Worm (Caenorhabditis elegans) whole organism, late embryonic: ENCODE measurements around the gene F59B2.13.

ENCODE experiments used
- C38D4.7 ChIP-seq: fragments of 200-800 bp; sonication (Bioruptor generic); optimal IDR thresholded peaks from 2 replicates; lab custom pipeline; 2018; ENCODE audit warnings: mild to moderate bottlenecking, missing genetic modification characterization, moderate library complexity, missing compliant biosample characterization
- ama-1 ChIP-seq: fragments of 150-350 bp; optimal IDR thresholded peaks from 2 replicates; lab custom pipeline; 2014
- dmd-4 ChIP-seq: sonication (generic microtip); optimal IDR thresholded peaks from 2 replicates; lab custom pipeline; 2016; ENCODE audit warnings: borderline replicate concordance, missing genetic modification characterization, missing compliant biosample characterization
- ets-4 ChIP-seq: sonication (generic microtip); optimal IDR thresholded peaks from 2 replicates; lab custom pipeline; 2016; ENCODE audit warnings: missing genetic modification characterization, missing compliant biosample characterization
- hlh-13 ChIP-seq: fragments of 200-800 bp; sonication (Bioruptor generic); optimal IDR thresholded peaks from 2 replicates; lab custom pipeline; 2018; ENCODE audit warnings: mild to moderate bottlenecking, missing genetic modification characterization, missing compliant biosample characterization
- nhr-232 ChIP-seq: sonication (generic microtip); optimal IDR thresholded peaks from 2 replicates; lab custom pipeline; 2016; ENCODE audit warnings: missing genetic modification characterization, missing compliant biosample characterization
- unc-3 ChIP-seq, 2 experiments: fragments of 200-800 bp in 1 of 2; sonication (Bioruptor generic) in 1 of 2; sonication (generic microtip) in 1 of 2; conservative IDR thresholded peaks in 1 of 2; optimal IDR thresholded peaks in 1 of 2; 2 replicates each; pipeline versions ENCODE4 v1.3.6 to Lab custom; 2016 to 2022; ENCODE audit warnings: missing compliant biosample characterization in 2 of 2, missing genetic modification characterization in 2 of 2, missing genetic modification reagents in 1 of 2
- unc-55 ChIP-seq: sonication (generic microtip); optimal IDR thresholded peaks from 2 replicates; lab custom pipeline; 2017; ENCODE audit warnings: missing biosample characterization, missing genetic modification reagents, missing genetic modification characterization

ce11 chrIII:8988061-8988460, 38.8 kb downstream of the F59B2.13 start:
- TF ChIP-seq C38D4.7 (GFP tag; lab: Kevin White, UChicago) = no peak
- no peak for TF ChIP-seq unc-3 (GFP tag; conservative IDR thresholded peaks at IDR 0.05; lab: Robert Waterston, UW)
- no peak for TF ChIP-seq unc-3 (tag; optimal IDR thresholded peaks at IDR 0.05; lab: Kevin White, UChicago)
- TF ChIP-seq unc-55 (GFP tag; lab: Kevin White, UChicago) = no peak
- no peak for TF ChIP-seq hlh-13 (GFP tag; lab: Kevin White, UChicago)
- TF ChIP-seq ama-1 (lab: Kevin White, UChicago) = no peak
- no peak for TF ChIP-seq ets-4 (tag; lab: Kevin White, UChicago)
- TF ChIP-seq nhr-232 (tag; lab: Kevin White, UChicago) = no peak
- TF ChIP-seq dmd-4 (tag; lab: Kevin White, UChicago) = no peak
